Worm (Caenorhabditis elegans) whole organism, early embryonic: ENCODE results near the gene aak-1.

Source experiments
- B0310.2 ChIP-seq: sonication (generic microtip); optimal IDR thresholded peaks from 2 replicates; lab custom pipeline; 2016; ENCODE audit warnings: mild to moderate bottlenecking, missing genetic modification characterization, missing compliant biosample characterization
- aly-1 ChIP-seq: sonication (generic microtip); optimal IDR thresholded peaks from 2 replicates; lab custom pipeline; 2016; ENCODE audit warnings: missing genetic modification characterization, missing compliant biosample characterization
- ama-1 ChIP-seq: fragments of 150-350 bp; optimal IDR thresholded peaks from 2 replicates; lab custom pipeline; 2014
- ceh-13 ChIP-seq: fragments of 200-800 bp; sonication (Bioruptor generic); optimal IDR thresholded peaks from 2 replicates; lab custom pipeline; 2018; ENCODE audit warnings: mild to moderate bottlenecking, missing genetic modification characterization, missing compliant biosample characterization
- ceh-36 ChIP-seq: sonication (generic microtip); optimal IDR thresholded peaks from 2 replicates; lab custom pipeline; 2016; ENCODE audit warnings: missing genetic modification characterization, inconsistent platforms, missing compliant biosample characterization
- flt-1 ChIP-seq: fragments of 200-800 bp; sonication (Bioruptor generic); IDR thresholded peaks from 2 replicates; pipeline ENCODE4 v1.3.6; 2022; ENCODE audit warnings: missing genetic modification characterization, missing compliant biosample characterization
- hmbx-1 ChIP-seq: sonication (generic microtip); optimal IDR thresholded peaks from 2 replicates; lab custom pipeline; 2016; ENCODE audit warnings: mild to moderate bottlenecking, missing genetic modification characterization, missing compliant biosample characterization
- hmg-4 ChIP-seq: fragments of 200-800 bp; sonication (Bioruptor generic); optimal IDR thresholded peaks from 2 replicates; lab custom pipeline; 2018; ENCODE audit warnings: mild to moderate bottlenecking, missing genetic modification characterization, missing compliant biosample characterization
- hnd-1 ChIP-seq: sonication (generic microtip); optimal IDR thresholded peaks from 2 replicates; lab custom pipeline; 2016; ENCODE audit warnings: missing genetic modification characterization, missing compliant biosample characterization
- pes-1 ChIP-seq: fragments of 200-800 bp; sonication (Bioruptor generic); IDR thresholded peaks from 2 replicates; pipeline ENCODE4 v1.3.6; 2022; ENCODE audit warnings: missing genetic modification reagents, missing genetic modification characterization, missing compliant biosample characterization
- scrt-1 ChIP-seq: fragments of 200-800 bp; sonication (Bioruptor generic); IDR thresholded peaks from 2 replicates; pipeline ENCODE4 v1.3.6; 2022; ENCODE audit warnings: missing genetic modification characterization, missing compliant biosample characterization
- sea-1 ChIP-seq: fragments of 200-800 bp; sonication (Bioruptor generic); conservative IDR thresholded peaks from 2 replicates; pipeline ENCODE4 v1.3.6; 2022; ENCODE audit warnings: missing genetic modification characterization, missing compliant biosample characterization
- tra-4 ChIP-seq: sonication (generic microtip); optimal IDR thresholded peaks from 2 replicates; lab custom pipeline; 2017; ENCODE audit warnings: missing genetic modification characterization, missing compliant biosample characterization

- TF ChIP-seq hmbx-1 (tag; lab: Kevin White, UChicago) (no peak), flt-1 (peak; percentile 51), hnd-1 (tag; lab: Kevin White, UChicago) (no peak), aly-1 (tag; lab: Kevin White, UChicago) (peak; percentile 56), ceh-36 (no peak), ama-1 (lab: Kevin White, UChicago) (no peak), scrt-1 (GFP tag; lab: Robert Waterston, UW) (0 out of 2 replicates have a peak, but pooled peaks have one; percentile 15), tra-4 (tag; lab: Kevin White, UChicago) (no peak), ceh-13 (no peak), B0310.2 (tag; lab: Kevin White, UChicago) (no peak), pes-1 (GFP tag; lab: Robert Waterston, UW) (peak; percentile 61), sea-1 (no peak), hmg-4 (peak; percentile 85)
These were observed 41.3 kb upstream of the aak-1 start for ce11 chrIII:8801864-8802818.
